Fruit fly (Drosophila melanogaster) whole organism, embryonic: ENCODE data around the gene Ac13E.

ENCODE experiments used
- Atf6 ChIP-seq: fragments of 200-800 bp; sonication (Bioruptor generic); IDR thresholded peaks from 2 replicates; pipeline ENCODE4 v1.3.6; 2022; ENCODE audit warnings: missing biosample characterization, missing genetic modification characterization
- CG10959 ChIP-seq: fragments of 200-800 bp; sonication (Bioruptor generic); IDR thresholded peaks from 2 replicates; pipeline ENCODE4 v1.3.6; 2022; ENCODE audit warnings: missing biosample characterization, missing genetic modification characterization
- CG11093 ChIP-seq: fragments of 200-800 bp; sonication (Bioruptor generic); IDR thresholded peaks from 3 replicates; pipeline ENCODE4 v1.3.6; 2022; ENCODE audit warnings: missing biosample characterization, missing genetic modification characterization
- CG11695 ChIP-seq: fragments of 200-800 bp; sonication (Bioruptor generic); IDR thresholded peaks from 3 replicates; pipeline ENCODE4 v1.3.6; 2022; ENCODE audit warnings: missing biosample characterization, missing genetic modification characterization
- CG1233 ChIP-seq: fragments of 200-800 bp; sonication (Bioruptor generic); optimal IDR thresholded peaks from 4 replicates; lab custom pipeline; 2018; ENCODE audit warnings: missing biosample characterization, mild to moderate bottlenecking, missing genetic modification characterization
- CG15269 ChIP-seq: fragments of 200-800 bp; sonication (Bioruptor generic); optimal IDR thresholded peaks from 2 replicates; lab custom pipeline; 2018; ENCODE audit warnings: missing biosample characterization, mild to moderate bottlenecking, missing genetic modification characterization, moderate library complexity
- CG1529 ChIP-seq: fragments of 200-800 bp; sonication (Bioruptor generic); optimal IDR thresholded peaks from 3 replicates; lab custom pipeline; 2018; ENCODE audit warnings: missing biosample characterization, missing genetic modification characterization
- CG16863 ChIP-seq: fragments of 200-800 bp; sonication (Bioruptor generic); optimal IDR thresholded peaks from 3 replicates; lab custom pipeline; 2016; ENCODE audit warnings: missing biosample characterization, missing genetic modification characterization
- CG17186 ChIP-seq: fragments of 200-800 bp; sonication (Bioruptor generic); optimal IDR thresholded peaks from 3 replicates; lab custom pipeline; 2017; ENCODE audit warnings: missing biosample characterization, missing genetic modification reagents, missing genetic modification characterization
- CG2202 ChIP-seq: fragments of 200-800 bp; sonication (Bioruptor generic); optimal IDR thresholded peaks from 2 replicates; lab custom pipeline; 2018; ENCODE audit warnings: missing biosample characterization, mild to moderate bottlenecking, missing genetic modification characterization
- CG31224 ChIP-seq: fragments of 200-800 bp; sonication (Bioruptor generic); IDR thresholded peaks from 2 replicates; pipeline ENCODE4 v1.3.6; 2022; ENCODE audit warnings: missing biosample characterization, missing genetic modification characterization
- CG34376 ChIP-seq: fragments of 200-800 bp; sonication (Bioruptor generic); optimal IDR thresholded peaks from 2 replicates; lab custom pipeline; 2018; ENCODE audit warnings: missing biosample characterization, mild to moderate bottlenecking, missing genetic modification characterization
- CG4360 ChIP-seq: fragments of 200-800 bp; sonication (Bioruptor generic); IDR thresholded peaks from 2 replicates; pipeline ENCODE4 v1.3.6; 2022; ENCODE audit warnings: missing biosample characterization, missing genetic modification characterization
- CG4820 ChIP-seq: fragments of 200-800 bp; sonication (Bioruptor generic); optimal IDR thresholded peaks from 3 replicates; lab custom pipeline; 2016; ENCODE audit warnings: missing biosample characterization, missing genetic modification characterization
- CG7271 ChIP-seq: fragments of 200-800 bp; sonication (Bioruptor generic); optimal IDR thresholded peaks from 2 replicates; lab custom pipeline; 2018; ENCODE audit warnings: missing biosample characterization, mild to moderate bottlenecking, missing genetic modification characterization, moderate library complexity
- CG7357 ChIP-seq: fragments of 200-800 bp; sonication (Bioruptor generic); IDR thresholded peaks from 3 replicates; pipeline ENCODE4 v1.3.6; 2022; ENCODE audit warnings: missing biosample characterization, missing genetic modification characterization
- CTCF ChIP-seq: fragments of 200-800 bp; sonication (Bioruptor generic); optimal IDR thresholded peaks from 2 replicates; lab custom pipeline; 2017; ENCODE audit warnings: missing biosample characterization, mild to moderate bottlenecking, missing genetic modification characterization, moderate library complexity
- CoRest ChIP-seq: fragments of 200-800 bp; sonication (Bioruptor generic); optimal IDR thresholded peaks from 3 replicates; lab custom pipeline; 2018; ENCODE audit warnings: missing biosample characterization, mild to moderate bottlenecking, missing genetic modification characterization, moderate library complexity
- D ChIP-seq, 2 experiments: fragments of 200-800 bp in 1 of 2; fragments of >200 bp in 1 of 2; sonication (Bioruptor generic) in 1 of 2; optimal IDR thresholded peaks; 2 replicates in 1 of 2; 3 replicates in 1 of 2; lab custom pipeline; 2017; ENCODE audit warnings: mild to moderate bottlenecking in 1 of 2, missing biosample characterization in 1 of 2, missing genetic modification characterization in 1 of 2, missing genetic modification reagents in 1 of 2
- Drgx ChIP-seq: fragments of 200-800 bp; sonication (Bioruptor generic); IDR thresholded peaks from 2 replicates; pipeline ENCODE4 v1.3.6; 2022; ENCODE audit warnings: missing biosample characterization, missing genetic modification characterization
- E2f2 ChIP-seq: fragments of 200-800 bp; sonication (Bioruptor generic); IDR thresholded peaks from 2 replicates; pipeline ENCODE4 v1.3.6; 2022; ENCODE audit warnings: missing biosample characterization, missing genetic modification characterization
- Elba2 ChIP-seq: fragments of 200-800 bp; sonication (Bioruptor generic); optimal IDR thresholded peaks from 3 replicates; lab custom pipeline; 2016; ENCODE audit warnings: missing biosample characterization, missing genetic modification characterization
- HHEX ChIP-seq: fragments of 200-800 bp; sonication (Bioruptor generic); optimal IDR thresholded peaks from 3 replicates; lab custom pipeline; 2017; ENCODE audit warnings: missing biosample characterization, mild to moderate bottlenecking, missing genetic modification characterization, missing genetic modification reagents
- Hand ChIP-seq: fragments of 200-800 bp; sonication (Bioruptor generic); optimal IDR thresholded peaks from 2 replicates; lab custom pipeline; 2017; ENCODE audit warnings: mild to moderate bottlenecking, missing biosample characterization, missing genetic modification reagents, missing genetic modification characterization
- Lim3 ChIP-seq: fragments of 200-800 bp; sonication (Bioruptor generic); IDR thresholded peaks from 2 replicates; pipeline ENCODE4 v1.3.6; 2022; ENCODE audit warnings: missing biosample characterization, missing genetic modification characterization
- MBD-R2 ChIP-seq: fragments of 200-800 bp; sonication (Bioruptor generic); IDR thresholded peaks from 2 replicates; pipeline ENCODE4 v1.3.6; 2022; ENCODE audit warnings: missing biosample characterization, missing genetic modification characterization
- MTF-1 ChIP-seq: fragments of 200-800 bp; sonication (Bioruptor generic); optimal IDR thresholded peaks from 2 replicates; lab custom pipeline; 2018; ENCODE audit warnings: missing biosample characterization, mild to moderate bottlenecking, missing genetic modification characterization, borderline replicate concordance
- Max ChIP-seq: fragments of 200-800 bp; sonication (Bioruptor generic); optimal IDR thresholded peaks from 2 replicates; lab custom pipeline; 2016; ENCODE audit warnings: missing biosample characterization, mild to moderate bottlenecking, missing genetic modification characterization
- NC2β ChIP-seq: fragments of 200-800 bp; sonication (Bioruptor generic); optimal IDR thresholded peaks from 2 replicates; lab custom pipeline; 2016; ENCODE audit warnings: missing biosample characterization, missing genetic modification characterization
- Nf-YC ChIP-seq: fragments of 200-800 bp; optimal IDR thresholded peaks from 3 replicates; lab custom pipeline; 2019; ENCODE audit warnings: missing biosample characterization, mild to moderate bottlenecking, missing genetic modification characterization, moderate library complexity
- Ptx1 ChIP-seq: fragments of 200-800 bp; sonication (Bioruptor generic); IDR thresholded peaks from 2 replicates; pipeline ENCODE4 v1.3.6; 2022; ENCODE audit warnings: missing biosample characterization, missing genetic modification characterization
- Rx ChIP-seq: fragments of 200-800 bp; sonication (Bioruptor generic); IDR thresholded peaks from 2 replicates; pipeline ENCODE4 v1.3.6; 2022; ENCODE audit warnings: missing biosample characterization, missing genetic modification characterization
- amos ChIP-seq: fragments of 200-800 bp; sonication (Bioruptor generic); IDR thresholded peaks from 2 replicates; pipeline ENCODE4 v1.3.6; 2022; ENCODE audit warnings: missing biosample characterization, missing genetic modification characterization; ENCODE audit not compliant: partially characterized antibody
- ara ChIP-seq: fragments of 200-800 bp; sonication (Bioruptor generic); IDR thresholded peaks from 2 replicates; pipeline ENCODE4 v1.3.6; 2022; ENCODE audit warnings: missing biosample characterization, missing genetic modification characterization
- cas ChIP-seq: fragments of 200-800 bp; sonication (Bioruptor generic); IDR thresholded peaks from 2 replicates; pipeline ENCODE4 v1.3.6; 2022; ENCODE audit warnings: missing biosample characterization, missing genetic modification characterization
- dati ChIP-seq: fragments of 200-800 bp; sonication (Bioruptor generic); IDR thresholded peaks from 2 replicates; pipeline ENCODE4 v1.3.6; 2022; ENCODE audit warnings: missing biosample characterization, missing genetic modification characterization
- disco-r ChIP-seq: fragments of 200-800 bp; sonication (Bioruptor generic); optimal IDR thresholded peaks from 2 replicates; lab custom pipeline; 2016; ENCODE audit warnings: missing biosample characterization, missing genetic modification characterization
- exex ChIP-seq: fragments of 200-800 bp; sonication (Bioruptor generic); optimal IDR thresholded peaks from 4 replicates; lab custom pipeline; 2018; ENCODE audit warnings: missing biosample characterization, mild to moderate bottlenecking, missing genetic modification characterization, moderate library complexity
- fd102C ChIP-seq: fragments of 200-800 bp; sonication (Bioruptor generic); optimal IDR thresholded peaks from 2 replicates; lab custom pipeline; 2018; ENCODE audit warnings: missing biosample characterization, mild to moderate bottlenecking, missing genetic modification characterization, moderate library complexity
- gfzf ChIP-seq: fragments of 200-800 bp; sonication (Bioruptor generic); optimal IDR thresholded peaks from 2 replicates; lab custom pipeline; 2016; ENCODE audit warnings: missing biosample characterization, mild to moderate bottlenecking, missing genetic modification characterization, moderate library complexity
- gt ChIP-seq: fragments of 200-800 bp; sonication (Bioruptor generic); IDR thresholded peaks from 2 replicates; pipeline ENCODE4 v1.3.6; 2022; ENCODE audit warnings: missing biosample characterization, missing genetic modification characterization
- hth ChIP-seq: fragments of >200 bp; optimal IDR thresholded peaks from 2 replicates; lab custom pipeline; 2017; ENCODE audit warnings: inconsistent platforms
- lola ChIP-seq, 3 experiments: fragments of >200 bp in 2 of 3; fragments of 200-800 bp in 1 of 3; sonication (Bioruptor generic) in 1 of 3; optimal IDR thresholded peaks; 2 replicates each; lab custom pipeline; 2017 to 2019; ENCODE audit warnings: missing biosample characterization in 3 of 3, missing genetic modification characterization in 3 of 3, mild to moderate bottlenecking in 1 of 3, moderate library complexity in 1 of 3
- nau ChIP-seq: fragments of 200-800 bp; sonication (Bioruptor generic); optimal IDR thresholded peaks from 3 replicates; lab custom pipeline; 2017; ENCODE audit warnings: missing biosample characterization, mild to moderate bottlenecking, missing genetic modification characterization, missing genetic modification reagents
- nmo ChIP-seq: fragments of 200-800 bp; sonication (Bioruptor generic); optimal IDR thresholded peaks from 2 replicates; lab custom pipeline; 2018; ENCODE audit warnings: missing biosample characterization, mild to moderate bottlenecking, missing genetic modification characterization, moderate library complexity
- otp ChIP-seq: fragments of 200-800 bp; sonication (Bioruptor generic); IDR thresholded peaks from 3 replicates; pipeline ENCODE4, ENCODE4 v1.3.6; 2022; ENCODE audit warnings: missing biosample characterization, missing genetic modification characterization
- sens-2 ChIP-seq: fragments of 200-800 bp; sonication (Bioruptor generic); IDR thresholded peaks from 2 replicates; pipeline ENCODE4 v1.3.6; 2022; ENCODE audit warnings: missing biosample characterization, missing genetic modification characterization
- slp2 ChIP-seq: fragments of 200-800 bp; sonication (Bioruptor generic); optimal IDR thresholded peaks from 2 replicates; lab custom pipeline; 2016; ENCODE audit warnings: missing biosample characterization, missing genetic modification characterization
- tio ChIP-seq: fragments of 200-800 bp; sonication (Bioruptor generic); optimal IDR thresholded peaks from 2 replicates; lab custom pipeline; 2017; ENCODE audit warnings: missing biosample characterization, missing genetic modification characterization, inconsistent platforms
- wor ChIP-seq: fragments of 200-800 bp; sonication (Bioruptor generic); IDR thresholded peaks from 2 replicates; pipeline ENCODE4 v1.3.6; 2022; ENCODE audit warnings: missing biosample characterization, missing genetic modification characterization
- zf30C ChIP-seq: fragments of 200-800 bp; sonication (Bioruptor generic); optimal IDR thresholded peaks from 3 replicates; lab custom pipeline; 2018; ENCODE audit warnings: missing biosample characterization, mild to moderate bottlenecking, missing genetic modification characterization

Ac13E gene

dm6 chrX:15593477-15594229, 39.6 kb upstream of the Ac13E start, which contains the start of gene Chsy (continued):
- TF ChIP-seq nmo (GFP tag; lab: Kevin White, UChicago), result peak; percentile 6
- TF ChIP-seq tio, result no peak
- no peak for TF ChIP-seq CG1233 (GFP tag; lab: Kevin White, UChicago)
- peak; percentile 31; the same call in 1 of the 2 replicates for TF ChIP-seq amos
- no peak for TF ChIP-seq MBD-R2
- no peak for TF ChIP-seq fd102C (GFP tag; lab: Kevin White, UChicago)
- TF ChIP-seq CG1529 (GFP tag; lab: Kevin White, UChicago), result no peak
- TF ChIP-seq Ptx1 (GFP tag; lab: Robert Waterston, UW), result no peak
- TF ChIP-seq CG7271 (tag; lab: Kevin White, UChicago), result no peak
- peak; percentile 18 for TF ChIP-seq CG15269 (tag; lab: Kevin White, UChicago)
- no peak for TF ChIP-seq CG2202 (tag; lab: Kevin White, UChicago)
- no peak for TF ChIP-seq wor (GFP tag; lab: Robert Waterston, UW)
- no peak for TF ChIP-seq D (optimal IDR thresholded peaks at IDR 0.05; lab: Kevin White, UChicago)
- no peak for TF ChIP-seq D (GFP tag; optimal IDR thresholded peaks at IDR 0.05; lab: Kevin White, UChicago)
- no peak for TF ChIP-seq HHEX (GFP tag; lab: Kevin White, UChicago)
- TF ChIP-seq Nf-YC (tag; lab: Kevin White, UChicago), result peak; percentile 26
- no peak for TF ChIP-seq Drgx
- no peak for TF ChIP-seq Max (GFP tag; lab: Kevin White, UChicago)
- no peak for TF ChIP-seq dati
- TF ChIP-seq Atf6 (GFP tag; lab: Robert Waterston, UW), result no peak
- TF ChIP-seq Lim3 (GFP tag; lab: Robert Waterston, UW), result no peak
- no peak for TF ChIP-seq CG10959 (GFP tag; lab: Robert Waterston, UW)
- TF ChIP-seq NC2β, result no peak
- peak; percentile 1 for TF ChIP-seq Elba2 (GFP tag; lab: Kevin White, UChicago)
- no peak for TF ChIP-seq gt (GFP tag; lab: Robert Waterston, UW)
- TF ChIP-seq E2f2 (GFP tag; lab: Robert Waterston, UW), result peak; percentile 16; the same call in 1 of the 2 replicates
- peak; percentile 93 for TF ChIP-seq zf30C (GFP tag; lab: Kevin White, UChicago)
- TF ChIP-seq ara, result no peak
- TF ChIP-seq CG4360 (GFP tag; lab: Robert Waterston, UW), result no peak
- TF ChIP-seq CoRest, result peak; percentile 44
- TF ChIP-seq MTF-1, result no peak
- TF ChIP-seq CTCF (GFP tag; lab: Kevin White, UChicago), result no peak
- TF ChIP-seq nau (GFP tag; lab: Kevin White, UChicago), result no peak
- no peak for TF ChIP-seq hth (lab: Kevin White, UChicago)
- TF ChIP-seq otp, result no peak
- TF ChIP-seq disco-r (GFP tag; lab: Kevin White, UChicago), result no peak
- no peak for TF ChIP-seq exex (tag; lab: Kevin White, UChicago)
- TF ChIP-seq CG4820 (GFP tag; lab: Kevin White, UChicago), result no peak
- TF ChIP-seq Rx (GFP tag; lab: Robert Waterston, UW), result no peak
- 0 out of 3 replicates have a peak, but pooled peaks have one; percentile 29 for TF ChIP-seq CG11695 (GFP tag; lab: Robert Waterston, UW)
- no peak for TF ChIP-seq cas (GFP tag; lab: Robert Waterston, UW)
- TF ChIP-seq CG11093, result no peak
- no peak for TF ChIP-seq Hand (GFP tag; lab: Kevin White, UChicago)
- TF ChIP-seq CG17186 (GFP tag; lab: Kevin White, UChicago), result no peak
- TF ChIP-seq CG7357 (GFP tag; lab: Robert Waterston, UW), result no peak
- peak in 1 of 3 experiments; percentile 52 for TF ChIP-seq lola (GFP tag; optimal IDR thresholded peaks at IDR 0.05; lab: Kevin White, UChicago)
- peak; percentile 21 for TF ChIP-seq CG34376 (GFP tag; lab: Kevin White, UChicago)
- no peak for TF ChIP-seq CG16863 (GFP tag; lab: Kevin White, UChicago)
- no peak for TF ChIP-seq CG31224 (GFP tag; lab: Robert Waterston, UW)
- TF ChIP-seq sens-2 (GFP tag; lab: Robert Waterston, UW), result no peak
- TF ChIP-seq gfzf (GFP tag; lab: Kevin White, UChicago), result no peak
- no peak for TF ChIP-seq slp2 (GFP tag; lab: Kevin White, UChicago)
